Worm (Caenorhabditis elegans): ENCODE results near the gene ZK1128.1.

The ZK1128.1 gene

DNA sequence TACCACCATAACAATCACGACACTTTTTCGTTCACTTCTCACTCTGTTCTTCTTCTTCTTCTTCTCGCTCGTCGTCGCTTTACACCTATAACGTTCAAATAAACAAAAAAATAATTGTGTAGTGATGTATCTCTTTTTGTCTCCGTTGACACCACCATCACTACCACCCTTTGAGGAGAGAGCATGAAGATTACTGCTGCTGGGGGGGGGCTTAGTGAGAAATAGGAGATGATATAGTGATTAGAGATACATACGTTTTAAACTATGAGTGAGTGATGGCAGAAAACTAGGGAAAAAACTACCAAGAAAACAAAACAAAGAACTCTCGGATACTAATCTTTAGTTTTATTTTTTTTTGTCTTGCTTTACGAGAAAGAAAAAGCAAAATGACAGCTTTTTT lies 11.8 kb upstream of the ZK1128.1 start:
- TF ChIP-seq akir-1 (GFP tag; optimal IDR thresholded peaks at IDR 0.05) (no peak), Y53G8AR.9 (GFP tag; conservative IDR thresholded peaks at IDR 0.05) (no peak), lin-35 (GFP tag; optimal IDR thresholded peaks at IDR 0.05) (no peak), madf-6 (GFP tag; IDR thresholded peaks at IDR 0.05) (no peak), attf-5 (GFP tag; optimal IDR thresholded peaks at IDR 0.05) (no peak), mcd-1 (GFP tag; IDR thresholded peaks at IDR 0.05) (no peak), ztf-18 (tag; optimal IDR thresholded peaks at IDR 0.05) (no peak), nhr-90 (tag; optimal IDR thresholded peaks at IDR 0.05) (no peak), egl-18 (GFP tag; IDR thresholded peaks at IDR 0.05) (no peak), him-1 (tag; optimal IDR thresholded peaks at IDR 0.05) (no peak), let-526 (GFP tag; IDR thresholded peaks at IDR 0.05) (no peak), B0261.1 (tag; optimal IDR thresholded peaks at IDR 0.05) (no peak), madf-3 (GFP tag; IDR thresholded peaks at IDR 0.05) (no peak), rec-8 (tag; optimal IDR thresholded peaks at IDR 0.05) (no peak), zfh-2 (GFP tag; conservative IDR thresholded peaks at IDR 0.05) (no peak), hlh-26 (GFP tag; conservative IDR thresholded peaks at IDR 0.05) (no peak)

DNA sequence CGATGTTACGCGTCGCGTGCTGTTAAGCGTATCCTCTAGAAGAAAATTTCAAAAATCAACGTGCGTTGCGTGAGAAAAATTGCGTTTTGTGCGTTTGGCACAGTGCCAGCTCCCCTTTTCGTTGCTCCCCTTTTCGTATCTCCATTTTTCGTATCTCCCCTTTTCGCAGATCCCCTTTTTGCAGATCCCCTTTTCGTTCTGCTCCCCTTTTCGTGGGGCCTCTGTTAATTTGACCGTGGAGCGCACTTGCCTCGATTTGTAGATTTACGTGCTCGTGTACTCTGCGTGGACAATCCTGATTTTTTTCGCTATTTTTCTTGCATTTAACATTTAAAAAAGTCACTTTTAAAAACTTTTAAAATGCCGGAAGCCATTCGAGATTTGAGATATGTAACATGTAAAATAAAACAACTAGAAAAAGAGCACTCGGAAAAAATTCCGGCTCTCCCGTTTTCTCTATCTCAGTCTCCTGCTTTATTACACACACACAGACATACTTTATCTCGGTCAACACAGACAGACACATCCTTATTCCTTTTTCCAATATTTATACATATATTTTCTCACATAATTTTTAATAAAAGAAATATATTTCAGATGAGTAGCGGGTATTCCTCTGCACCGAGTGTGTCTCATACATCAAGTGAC lies 9.2 kb upstream of the ZK1128.1 start, which contains the start of gene ttll-4:
ttll-4 (plus strand) TSS at position 598 of the 648 bp plus-strand sequence.
- TF ChIP-seq madf-3 (GFP tag; IDR thresholded peaks at IDR 0.05) = 0 out of 2 replicates have a peak, but pooled peaks have one; percentile 75
- TF ChIP-seq ztf-25 (GFP tag; IDR thresholded peaks at IDR 0.05) = 0 out of 2 replicates have a peak, but pooled peaks have one; percentile 56
- TF ChIP-seq bed-2 (GFP tag; IDR thresholded peaks at IDR 0.05) = 0 out of 2 replicates have a peak, but pooled peaks have one; percentile 70
- TF ChIP-seq rcor-1 (GFP tag; IDR thresholded peaks at IDR 0.05) = peak; percentile 63; the same call in 1 of the 2 replicates
- peak; percentile 45; the same call in 1 of the 2 replicates for TF ChIP-seq pbrm-1 (GFP tag; IDR thresholded peaks at IDR 0.05)
- no peak for TF ChIP-seq mel-28 (tag; optimal IDR thresholded peaks at IDR 0.05; ENCODE audit: borderline replicate concordance)
- no peak for TF ChIP-seq nhr-80 (tag; optimal IDR thresholded peaks at IDR 0.05)
- TF ChIP-seq dox-1 (GFP tag; IDR thresholded peaks at IDR 0.05) = peak; percentile 81
- TF ChIP-seq lin-35 (GFP tag; optimal IDR thresholded peaks at IDR 0.05) = peak in 1 of 3 experiments; percentile 31
- TF ChIP-seq attf-3 (GFP tag; conservative IDR thresholded peaks at IDR 0.05) = peak; percentile 48; the same call in 1 of the 2 replicates
- peak; percentile 96 for TF ChIP-seq ceh-100 (GFP tag; IDR thresholded peaks at IDR 0.05)
- no peak for TF ChIP-seq snpc-1.1 (tag; optimal IDR thresholded peaks at IDR 0.05; ENCODE audit: insufficient read depth)
- no peak for TF ChIP-seq F55B11.4 (tag; optimal IDR thresholded peaks at IDR 0.05; ENCODE audit: borderline replicate concordance, insufficient read depth)
- TF ChIP-seq ztf-6 (GFP tag; IDR thresholded peaks at IDR 0.05) = no peak
- peak in 1 of 2 experiments; percentile 11 for TF ChIP-seq rec-8 (tag; optimal IDR thresholded peaks at IDR 0.05)
- TF ChIP-seq lsl-1 (GFP tag; optimal IDR thresholded peaks at IDR 0.05) = peak; percentile 44
- no peak for TF ChIP-seq tlf-1 (GFP tag; optimal IDR thresholded peaks at IDR 0.05)
- TF ChIP-seq K12H6.12 (tag; optimal IDR thresholded peaks at IDR 0.05) = peak; percentile 22
- no peak for TF ChIP-seq aptf-2 (GFP tag; conservative IDR thresholded peaks at IDR 0.05)
- peak; percentile 61; the same call in 1 of the 2 replicates for TF ChIP-seq D2030.7 (GFP tag; IDR thresholded peaks at IDR 0.05)
- no peak for TF ChIP-seq nfya-1 (tag; optimal IDR thresholded peaks at IDR 0.05; ENCODE audit: borderline replicate concordance, insufficient read depth)
- 0 out of 2 replicates have a peak, but pooled peaks have one; percentile 16 for TF ChIP-seq egl-44 (GFP tag; IDR thresholded peaks at IDR 0.05)
- peak; percentile 56; the same call in 1 of the 2 replicates for TF ChIP-seq B0019.2 (GFP tag; conservative IDR thresholded peaks at IDR 0.05)
- no peak for TF ChIP-seq mes-4 (tag; optimal IDR thresholded peaks at IDR 0.05)
- TF ChIP-seq attf-6 (GFP tag; IDR thresholded peaks at IDR 0.05) = 0 out of 2 replicates have a peak, but pooled peaks have one; percentile 11
- peak; percentile 47 for TF ChIP-seq attf-5 (GFP tag; optimal IDR thresholded peaks at IDR 0.05)
- no peak for TF ChIP-seq repo-1 (tag; optimal IDR thresholded peaks at IDR 0.05)
- peak; percentile 63 for TF ChIP-seq egrh-3 (GFP tag; IDR thresholded peaks at IDR 0.05)
- no peak for TF ChIP-seq him-1 (tag; optimal IDR thresholded peaks at IDR 0.05)
- TF ChIP-seq C06A6.2 (GFP tag; conservative IDR thresholded peaks at IDR 0.05) = peak; percentile 60; the same call in 1 of the 2 replicates
- TF ChIP-seq ztf-28 (GFP tag; IDR thresholded peaks at IDR 0.05) = 0 out of 2 replicates have a peak, but pooled peaks have one; percentile 64
- peak; percentile 90 for TF ChIP-seq mcd-1 (GFP tag; IDR thresholded peaks at IDR 0.05)
- TF ChIP-seq lir-1 (GFP tag; conservative IDR thresholded peaks at IDR 0.05) = peak; percentile 36; the same call in 1 of the 2 replicates
